Worm (Caenorhabditis elegans) whole organism, L3 larva: Measurements from ENCODE around the gene phy-4.

ENCODE experiments used
- ZK546.5 ChIP-seq: sonication (generic microtip); optimal IDR thresholded peaks from 2 replicates; lab custom pipeline; 2017; ENCODE audit warnings: missing biosample characterization, missing genetic modification characterization
- aly-2 ChIP-seq: fragments of 150-350 bp; optimal IDR thresholded peaks from 2 replicates; lab custom pipeline; 2014; ENCODE audit warnings: missing biosample characterization, missing genetic modification characterization
- ceh-28 ChIP-seq: fragments of 150-350 bp; optimal IDR thresholded peaks from 2 replicates; lab custom pipeline; 2014; ENCODE audit warnings: missing biosample characterization, missing genetic modification reagents, missing genetic modification characterization
- ceh-82 ChIP-seq: fragments of 150-350 bp; optimal IDR thresholded peaks from 2 replicates; lab custom pipeline; 2014; ENCODE audit warnings: missing biosample characterization, missing genetic modification characterization
- ceh-9 ChIP-seq: sonication (generic microtip); optimal IDR thresholded peaks from 2 replicates; lab custom pipeline; 2018; ENCODE audit warnings: missing biosample characterization, missing genetic modification characterization
- daf-12 ChIP-seq: fragments of 150-350 bp; optimal IDR thresholded peaks from 2 replicates; lab custom pipeline; 2014; ENCODE audit warnings: missing biosample characterization, missing genetic modification reagents, missing genetic modification characterization
- egl-27 ChIP-seq: sonication (generic microtip); optimal IDR thresholded peaks from 4 replicates; lab custom pipeline; 2017; ENCODE audit warnings: missing biosample characterization, missing genetic modification reagents, missing genetic modification characterization
- egl-5 ChIP-seq: fragments of 150-350 bp; optimal IDR thresholded peaks from 2 replicates; lab custom pipeline; 2017; ENCODE audit warnings: missing biosample characterization, missing genetic modification reagents, missing genetic modification characterization, inconsistent platforms
- elt-1 ChIP-seq: fragments of 150-350 bp; optimal IDR thresholded peaks from 2 replicates; lab custom pipeline; 2014; ENCODE audit warnings: missing biosample characterization, missing genetic modification characterization
- elt-2 ChIP-seq: sonication (generic microtip); optimal IDR thresholded peaks from 2 replicates; lab custom pipeline; 2016; ENCODE audit warnings: missing genetic modification reagents, mild to moderate bottlenecking, missing genetic modification characterization, missing compliant biosample characterization
- elt-3 ChIP-seq, 3 experiments: fragments of 150-350 bp in 1 of 3; sonication (generic microtip) in 2 of 3; optimal IDR thresholded peaks; 2 replicates in 2 of 3; 4 replicates in 1 of 3; lab custom pipeline; 2014 to 2017; ENCODE audit warnings: missing biosample characterization in 3 of 3, missing genetic modification characterization in 3 of 3
- eor-1 ChIP-seq, 2 experiments: fragments of 150-350 bp; optimal IDR thresholded peaks; 2 replicates each; lab custom pipeline; 2014 to 2018; ENCODE audit warnings: missing biosample characterization in 2 of 2, missing genetic modification characterization in 2 of 2
- fkh-2 ChIP-seq: fragments of 150-350 bp; optimal IDR thresholded peaks from 2 replicates; lab custom pipeline; 2014; ENCODE audit warnings: missing biosample characterization, missing genetic modification reagents, missing genetic modification characterization
- fos-1 ChIP-seq: fragments of 150-350 bp; optimal IDR thresholded peaks from 2 replicates; lab custom pipeline; 2014; ENCODE audit warnings: missing biosample characterization, missing genetic modification characterization
- hmg-11 ChIP-seq: sonication (generic microtip); optimal IDR thresholded peaks from 2 replicates; lab custom pipeline; 2016; ENCODE audit warnings: missing genetic modification characterization, missing compliant biosample characterization
- jun-1 ChIP-seq: fragments of 150-350 bp; optimal IDR thresholded peaks from 2 replicates; lab custom pipeline; 2014; ENCODE audit warnings: missing biosample characterization, missing genetic modification reagents, missing genetic modification characterization
- lin-15B ChIP-seq: fragments of 150-350 bp; optimal IDR thresholded peaks from 2 replicates; lab custom pipeline; 2014; ENCODE audit warnings: missing biosample characterization, missing genetic modification characterization
- lin-39 ChIP-seq: fragments of 150-350 bp; optimal IDR thresholded peaks from 2 replicates; lab custom pipeline; 2018; ENCODE audit warnings: missing biosample characterization, missing genetic modification reagents, missing genetic modification characterization
- lsy-12 ChIP-seq: sonication (generic microtip); optimal IDR thresholded peaks from 2 replicates; lab custom pipeline; 2016; ENCODE audit warnings: mild to moderate bottlenecking, missing genetic modification characterization, missing compliant biosample characterization
- mml-1 ChIP-seq: fragments of 150-350 bp; sonication (generic microtip); optimal IDR thresholded peaks from 3 replicates; lab custom pipeline; 2014; ENCODE audit warnings: missing biosample characterization, missing genetic modification characterization
- nfya-1 ChIP-seq: sonication (generic microtip); optimal IDR thresholded peaks from 2 replicates; lab custom pipeline; 2017; ENCODE audit warnings: missing genetic modification characterization, mild to moderate bottlenecking, missing compliant biosample characterization, antibody characterized with exemption, moderate library complexity; ENCODE audit not compliant: insufficient read depth
- nhr-12 ChIP-seq: fragments of 150-350 bp; optimal IDR thresholded peaks from 2 replicates; lab custom pipeline; 2014; ENCODE audit warnings: missing biosample characterization, missing genetic modification characterization
- nhr-237 ChIP-seq: fragments of 150-350 bp; optimal IDR thresholded peaks from 2 replicates; lab custom pipeline; 2014; ENCODE audit warnings: missing biosample characterization, missing genetic modification characterization
- nhr-25 ChIP-seq: sonication (generic microtip); optimal IDR thresholded peaks from 2 replicates; lab custom pipeline; 2017; ENCODE audit warnings: missing biosample characterization, missing genetic modification characterization
- nhr-28 ChIP-seq: fragments of 150-350 bp; optimal IDR thresholded peaks from 2 replicates; lab custom pipeline; 2014; ENCODE audit warnings: missing biosample characterization, missing genetic modification characterization
- nhr-67 ChIP-seq: fragments of 150-350 bp; optimal IDR thresholded peaks from 2 replicates; lab custom pipeline; 2014; ENCODE audit warnings: missing biosample characterization, missing genetic modification characterization
- nhr-77 ChIP-seq: fragments of 150-350 bp; optimal IDR thresholded peaks from 2 replicates; lab custom pipeline; 2014; ENCODE audit warnings: missing biosample characterization, missing genetic modification characterization
- pha-4 ChIP-seq: fragments of 150-350 bp; optimal IDR thresholded peaks from 2 replicates; lab custom pipeline; 2014; ENCODE audit warnings: missing biosample characterization, missing genetic modification reagents, missing genetic modification characterization
- pqm-1 ChIP-seq: fragments of 150-350 bp; optimal IDR thresholded peaks from 2 replicates; lab custom pipeline; 2017; ENCODE audit warnings: missing biosample characterization, missing genetic modification characterization, inconsistent platforms
- skn-1 ChIP-seq: fragments of 150-350 bp; optimal IDR thresholded peaks from 2 replicates; lab custom pipeline; 2014; ENCODE audit warnings: missing biosample characterization, missing genetic modification characterization
- snpc-4 ChIP-seq: fragments of 150-350 bp; optimal IDR thresholded peaks from 2 replicates; lab custom pipeline; 2014; ENCODE audit warnings: missing biosample characterization, missing genetic modification characterization
- tbx-2 ChIP-seq: sonication (generic microtip); optimal IDR thresholded peaks from 2 replicates; lab custom pipeline; 2016; ENCODE audit warnings: mild to moderate bottlenecking, missing genetic modification characterization, missing compliant biosample characterization
- unc-39 ChIP-seq: sonication (generic microtip); optimal IDR thresholded peaks from 4 replicates; lab custom pipeline; 2017; ENCODE audit warnings: missing biosample characterization, missing genetic modification characterization
- zag-1 ChIP-seq: fragments of 150-350 bp; optimal IDR thresholded peaks from 2 replicates; lab custom pipeline; 2014; ENCODE audit warnings: missing biosample characterization, missing genetic modification characterization

Gene phy-4

DNA sequence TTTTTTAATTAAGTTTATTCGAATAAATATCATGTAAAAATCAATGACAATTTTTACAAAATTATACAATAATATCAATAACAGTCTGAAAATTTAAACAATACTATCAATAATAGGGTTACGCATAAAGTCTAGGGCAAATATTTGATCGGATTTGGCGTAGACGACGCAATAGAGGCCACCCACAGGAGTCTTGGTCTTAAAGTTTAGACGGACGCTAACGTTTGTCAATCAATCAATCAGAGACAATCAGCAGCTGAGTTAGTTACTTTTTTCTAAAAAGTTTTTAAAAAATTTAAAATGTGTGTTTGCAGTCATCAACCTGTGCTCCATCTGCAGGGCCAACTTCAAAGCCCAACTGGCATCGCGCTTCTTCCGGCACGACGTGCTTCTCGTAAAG, 22.1 kb downstream of the phy-4 start, which contains the start of gene Y43F8B.29:
TSS of gene Y43F8B.29 (plus strand) at position 301 of the 400 bp plus-strand sequence.
- TF ChIP-seq fos-1 (tag; lab: Kevin White, UChicago) (no peak), hmg-11 (tag; lab: Kevin White, UChicago) (no peak), jun-1 (no peak), nhr-25 (tag; lab: Kevin White, UChicago) (no peak), ceh-9 (tag; lab: Kevin White, UChicago) (no peak), nhr-12 (tag; lab: Kevin White, UChicago) (no peak), nhr-28 (tag; lab: Kevin White, UChicago) (no peak), elt-3 (tag; optimal IDR thresholded peaks at IDR 0.05; lab: Kevin White, UChicago) (no peak)

DNA sequence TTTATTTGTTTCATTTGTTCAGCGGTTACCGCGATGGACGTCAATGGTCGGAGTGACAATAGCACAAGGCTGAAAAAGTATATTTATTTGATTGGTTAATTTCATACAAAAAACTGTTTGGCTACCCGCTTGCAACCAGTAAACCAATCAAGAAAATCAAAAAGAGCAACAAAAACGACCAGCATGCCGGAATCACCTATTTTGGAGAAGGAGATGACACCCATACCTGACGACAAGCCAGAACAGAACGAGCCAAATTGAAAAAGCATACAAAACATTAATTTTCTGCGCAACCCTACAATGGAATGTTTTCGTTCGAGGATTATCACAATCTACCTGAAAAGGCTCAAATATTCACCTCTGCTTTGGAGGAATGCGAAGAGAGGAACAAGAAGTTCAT, 23.0 kb downstream of the phy-4 start, which contains the start of gene Y43F8B.7:
TSS of gene Y43F8B.7 (plus strand) at position 301 of the 400 bp plus-strand sequence.
- TF ChIP-seq tbx-2 (tag; lab: Kevin White, UChicago) (no peak), ceh-82 (tag; lab: Kevin White, UChicago) (no peak), eor-1 (tag; optimal IDR thresholded peaks at IDR 0.05; lab: Kevin White, UChicago) (no peak), egl-5 (tag; lab: Kevin White, UChicago) (no peak)

ce11 chrV:19485690-19486089, 27.8 kb downstream of the phy-4 start, which contains the start of gene Y43F8B.18:
TSS of gene Y43F8B.18 (plus strand) at chrV:19485990.
- TF ChIP-seq nhr-67 (no peak), nhr-28 (tag; lab: Kevin White, UChicago) (no peak), lin-39 (tag; lab: Kevin White, UChicago) (no peak), elt-1 (tag; lab: Kevin White, UChicago) (no peak)

DNA sequence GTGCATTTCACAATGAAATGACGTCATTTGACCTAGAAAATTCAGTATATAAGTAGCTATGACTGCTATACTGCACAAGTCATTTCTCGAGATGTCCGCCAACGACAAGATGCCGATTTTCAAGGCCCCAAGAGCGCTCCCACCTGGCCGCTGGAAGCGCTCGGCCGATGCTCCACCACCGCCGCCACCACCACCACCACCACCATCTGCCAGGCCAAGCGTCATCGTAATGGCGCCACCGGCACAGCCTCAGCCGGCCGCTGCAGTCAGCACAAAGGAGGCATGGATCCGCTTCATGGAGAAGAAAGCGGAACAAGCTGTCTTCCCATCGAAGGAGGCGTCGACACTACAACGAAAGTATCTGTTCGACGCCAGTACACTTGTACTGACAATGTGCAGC, 28.2 kb downstream of the phy-4 start, which contains the start of gene Y43F8B.28:
TSS of gene Y43F8B.28 (plus strand) at position 59 of the 400 bp plus-strand sequence.
- TF ChIP-seq eor-1 (tag; optimal IDR thresholded peaks at IDR 0.05; lab: Kevin White, UChicago) (no peak), pqm-1 (tag; lab: Kevin White, UChicago) (no peak), lin-39 (tag; lab: Kevin White, UChicago) (no peak), lin-15B (tag; lab: Kevin White, UChicago) (no peak), egl-5 (tag; lab: Kevin White, UChicago) (no peak), hmg-11 (tag; lab: Kevin White, UChicago) (no peak), egl-27 (tag; lab: Kevin White, UChicago) (no peak), ceh-28 (tag; lab: Kevin White, UChicago) (no peak), mml-1 (no peak), unc-39 (tag; lab: Kevin White, UChicago) (no peak), skn-1 (tag; lab: Kevin White, UChicago) (no peak)

DNA sequence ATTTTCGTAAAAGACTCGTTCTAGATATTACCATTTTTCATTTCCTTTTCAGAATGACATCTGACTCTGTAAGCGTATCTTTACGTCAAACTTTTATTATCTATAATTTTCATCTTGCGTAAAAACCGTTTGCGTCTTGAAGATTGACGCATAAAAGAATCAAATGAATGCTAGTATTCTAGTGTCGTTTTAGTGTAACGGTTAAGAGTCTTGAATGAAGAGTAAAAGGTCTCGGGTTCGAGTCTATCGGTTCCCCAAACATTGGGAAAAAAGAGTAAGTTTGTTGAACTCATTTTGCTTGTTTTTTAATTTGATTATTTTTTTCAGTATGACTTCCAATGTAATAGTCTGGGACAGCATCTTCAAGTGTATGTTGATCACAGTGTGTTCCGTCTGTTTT, 28.9 kb downstream of the phy-4 start, which contains the start of gene Y43F8B.17:
TSS of gene Y43F8B.17 (plus strand) at position 215 of the 400 bp plus-strand sequence.
- TF ChIP-seq nhr-12 (tag; lab: Kevin White, UChicago) (no peak), elt-1 (tag; lab: Kevin White, UChicago) (no peak), nhr-77 (tag; lab: Kevin White, UChicago) (no peak), egl-27 (tag; lab: Kevin White, UChicago) (no peak), nhr-237 (tag; lab: Kevin White, UChicago) (no peak), daf-12 (tag; lab: Kevin White, UChicago) (no peak), ceh-82 (tag; lab: Kevin White, UChicago) (no peak), aly-2 (tag; lab: Kevin White, UChicago) (no peak), pha-4 (tag; lab: Kevin White, UChicago) (no peak), zag-1 (tag; lab: Kevin White, UChicago) (no peak), elt-2 (tag; lab: Kevin White, UChicago) (no peak), snpc-4 (no peak), nhr-28 (tag; lab: Kevin White, UChicago) (no peak), nhr-67 (no peak), nfya-1 (no peak)

DNA sequence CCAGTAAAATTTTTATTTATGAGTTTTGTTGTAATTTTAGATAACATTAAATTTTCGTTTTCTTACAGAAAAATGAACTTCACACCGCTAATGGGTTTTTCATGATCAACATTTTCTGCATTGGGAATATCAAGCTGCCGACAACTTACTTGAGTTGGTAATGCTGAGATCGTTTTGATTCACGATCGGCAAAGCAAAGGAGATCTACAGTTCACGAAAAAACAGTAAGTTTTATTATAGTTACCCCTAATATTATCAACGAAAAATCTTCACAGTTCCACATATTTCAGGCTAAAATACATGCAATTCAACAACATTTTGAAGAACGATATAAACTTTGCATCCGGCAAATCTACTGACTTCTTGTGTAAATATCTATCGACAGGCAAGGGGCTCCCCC, 30.9 kb downstream of the phy-4 start, which contains the start of gene Y43F8B.22:
TSS of gene Y43F8B.22 (plus strand) at position 301 of the 400 bp plus-strand sequence.
- TF ChIP-seq nhr-12 (tag; lab: Kevin White, UChicago) = no peak
- TF ChIP-seq lsy-12 (tag; lab: Kevin White, UChicago) = no peak
- no peak for TF ChIP-seq elt-1 (tag; lab: Kevin White, UChicago)
- TF ChIP-seq ZK546.5 (tag; lab: Kevin White, UChicago) = no peak
- no peak for TF ChIP-seq nhr-67
- no peak for TF ChIP-seq skn-1 (tag; lab: Kevin White, UChicago)
- TF ChIP-seq ceh-28 (tag; lab: Kevin White, UChicago) = no peak
- no peak for TF ChIP-seq fkh-2 (tag; lab: Kevin White, UChicago)
- no peak for TF ChIP-seq pha-4 (tag; lab: Kevin White, UChicago)
- no peak for TF ChIP-seq hmg-11 (tag; lab: Kevin White, UChicago)
- no peak for TF ChIP-seq nhr-237 (tag; lab: Kevin White, UChicago)
